Fruit fly (Drosophila melanogaster) whole organism, prepupa: Measurements from ENCODE around the gene Arpc5.

ENCODE experiments used
- Blimp-1 ChIP-seq: fragments of 200-800 bp; sonication (Bioruptor generic); optimal IDR thresholded peaks from 3 replicates; lab custom pipeline; 2017; ENCODE audit warnings: missing biosample characterization, missing genetic modification characterization, mild to moderate bottlenecking, moderate library complexity, missing genetic modification reagents
- CG10669 ChIP-seq: fragments of 200-800 bp; sonication (Bioruptor generic); optimal IDR thresholded peaks from 3 replicates; lab custom pipeline; 2018; ENCODE audit warnings: missing biosample characterization, mild to moderate bottlenecking, missing genetic modification characterization, moderate library complexity
- CG11294 ChIP-seq: fragments of 200-800 bp; sonication (Bioruptor generic); IDR thresholded peaks from 2 replicates; pipeline ENCODE4 v1.3.6; 2022; ENCODE audit warnings: missing biosample characterization, missing genetic modification characterization
- CG11902 ChIP-seq: fragments of 200-800 bp; sonication (Bioruptor generic); optimal IDR thresholded peaks from 3 replicates; lab custom pipeline; 2016; ENCODE audit warnings: missing biosample characterization, missing genetic modification characterization
- CG15336 ChIP-seq: fragments of 200-800 bp; sonication (Bioruptor generic); IDR thresholded peaks from 2 replicates; pipeline ENCODE4 v1.3.6; 2022; ENCODE audit warnings: missing biosample characterization, missing genetic modification characterization
- CG1621 ChIP-seq: fragments of 200-800 bp; sonication (Bioruptor generic); optimal IDR thresholded peaks from 3 replicates; lab custom pipeline; 2018; ENCODE audit warnings: missing biosample characterization, mild to moderate bottlenecking, missing genetic modification characterization
- CG16779 ChIP-seq: fragments of 200-800 bp; sonication (Bioruptor generic); optimal IDR thresholded peaks from 3 replicates; lab custom pipeline; 2017; ENCODE audit warnings: missing biosample characterization, mild to moderate bottlenecking, missing genetic modification characterization
- CG3032 ChIP-seq: fragments of 200-800 bp; optimal IDR thresholded peaks from 2 replicates; lab custom pipeline; 2019; ENCODE audit warnings: missing biosample characterization, mild to moderate bottlenecking, missing genetic modification characterization, moderate library complexity
- CG31627 ChIP-seq: fragments of 200-800 bp; sonication (Bioruptor generic); optimal IDR thresholded peaks from 3 replicates; lab custom pipeline; 2016; ENCODE audit warnings: missing biosample characterization, missing genetic modification characterization
- CG34406 ChIP-seq: fragments of 200-800 bp; sonication (Bioruptor generic); optimal IDR thresholded peaks from 3 replicates; lab custom pipeline; 2016; ENCODE audit warnings: missing biosample characterization, missing genetic modification characterization
- CG3919 ChIP-seq: fragments of 200-800 bp; sonication (Bioruptor generic); optimal IDR thresholded peaks from 3 replicates; lab custom pipeline; 2016; ENCODE audit warnings: missing biosample characterization, missing genetic modification characterization
- CG4318 ChIP-seq: fragments of 200-800 bp; sonication (Bioruptor generic); optimal IDR thresholded peaks from 3 replicates; lab custom pipeline; 2017; ENCODE audit warnings: missing biosample characterization, mild to moderate bottlenecking, missing genetic modification characterization
- CG6163 ChIP-seq: fragments of 200-800 bp; sonication (Bioruptor generic); IDR thresholded peaks from 3 replicates; pipeline ENCODE4 v1.3.6; 2022; ENCODE audit warnings: missing biosample characterization, missing genetic modification characterization
- CG6276 ChIP-seq: fragments of 200-800 bp; sonication (Bioruptor generic); optimal IDR thresholded peaks from 2 replicates; lab custom pipeline; 2017; ENCODE audit warnings: missing biosample characterization, mild to moderate bottlenecking, missing genetic modification characterization
- CG6792 ChIP-seq: fragments of 200-800 bp; sonication (Bioruptor generic); optimal IDR thresholded peaks from 3 replicates; lab custom pipeline; 2016; ENCODE audit warnings: missing biosample characterization, missing genetic modification characterization
- CG6808 ChIP-seq: fragments of 200-800 bp; sonication (Bioruptor generic); optimal IDR thresholded peaks from 3 replicates; lab custom pipeline; 2017; ENCODE audit warnings: missing biosample characterization, missing genetic modification characterization, mild to moderate bottlenecking, moderate library complexity, missing genetic modification reagents
- CG7368 ChIP-seq: fragments of 200-800 bp; sonication (Bioruptor generic); optimal IDR thresholded peaks from 3 replicates; lab custom pipeline; 2016; ENCODE audit warnings: missing biosample characterization, missing genetic modification characterization
- CG8119 ChIP-seq: fragments of 200-800 bp; sonication (Bioruptor generic); IDR thresholded peaks from 3 replicates; pipeline ENCODE4 v1.3.6; 2022; ENCODE audit warnings: missing biosample characterization, missing genetic modification characterization
- CG8319 ChIP-seq: fragments of 200-800 bp; sonication (Bioruptor generic); optimal IDR thresholded peaks from 3 replicates; lab custom pipeline; 2016; ENCODE audit warnings: missing biosample characterization, missing genetic modification characterization
- CG8632 ChIP-seq: fragments of 200-800 bp; sonication (Bioruptor generic); optimal IDR thresholded peaks from 3 replicates; lab custom pipeline; 2016; ENCODE audit warnings: missing biosample characterization, missing genetic modification characterization
- CG9139 ChIP-seq: fragments of 200-800 bp; sonication (Bioruptor generic); optimal IDR thresholded peaks from 3 replicates; lab custom pipeline; 2017; ENCODE audit warnings: missing biosample characterization, mild to moderate bottlenecking, missing genetic modification characterization
- Eip75B ChIP-seq: fragments of 200-800 bp; sonication (Bioruptor generic); optimal IDR thresholded peaks from 3 replicates; lab custom pipeline; 2016; ENCODE audit warnings: missing biosample characterization, missing genetic modification characterization
- Eip78C ChIP-seq: fragments of 200-800 bp; sonication (Bioruptor generic); peaks from one replicate; lab custom pipeline; 2016; ENCODE audit warnings: missing biosample characterization, missing genetic modification characterization
- Eip93F ChIP-seq: fragments of 200-800 bp; sonication (Bioruptor generic); optimal IDR thresholded peaks from 2 replicates; lab custom pipeline; 2016; ENCODE audit warnings: missing biosample characterization, mild to moderate bottlenecking, missing genetic modification characterization
- Ets21C ChIP-seq: fragments of 200-800 bp; sonication (Bioruptor generic); optimal IDR thresholded peaks from 3 replicates; lab custom pipeline; 2016; ENCODE audit warnings: missing biosample characterization, missing genetic modification characterization
- Ets96B ChIP-seq: fragments of 200-800 bp; optimal IDR thresholded peaks from 2 replicates; lab custom pipeline; 2019; ENCODE audit warnings: missing biosample characterization, mild to moderate bottlenecking, missing genetic modification characterization, moderate library complexity
- Gug ChIP-seq: fragments of 200-800 bp; sonication (Bioruptor generic); IDR thresholded peaks from 2 replicates; pipeline ENCODE4 v1.3.6; 2022; ENCODE audit warnings: missing biosample characterization, missing genetic modification characterization
- Hr38 ChIP-seq: sonication (Bioruptor generic); optimal IDR thresholded peaks from 2 replicates; lab custom pipeline; 2016; ENCODE audit warnings: missing biosample characterization, missing genetic modification characterization
- Hr39 ChIP-seq: fragments of 200-800 bp; sonication (Bioruptor generic); optimal IDR thresholded peaks from 2 replicates; lab custom pipeline; 2016; ENCODE audit warnings: missing biosample characterization, missing genetic modification characterization
- Lpt ChIP-seq: fragments of 200-800 bp; sonication (Bioruptor generic); optimal IDR thresholded peaks from 3 replicates; lab custom pipeline; 2016; ENCODE audit warnings: missing biosample characterization, missing genetic modification characterization
- Met ChIP-seq: fragments of 200-800 bp; sonication (Bioruptor generic); optimal IDR thresholded peaks from 3 replicates; lab custom pipeline; 2016; ENCODE audit warnings: missing biosample characterization, missing genetic modification characterization
- OdsH ChIP-seq: fragments of 200-800 bp; sonication (Bioruptor generic); optimal IDR thresholded peaks from 3 replicates; lab custom pipeline; 2016; ENCODE audit warnings: missing biosample characterization, missing genetic modification characterization
- Smox ChIP-seq: fragments of 200-800 bp; sonication (Bioruptor generic); optimal IDR thresholded peaks from 3 replicates; lab custom pipeline; 2016; ENCODE audit warnings: missing biosample characterization, missing genetic modification characterization
- Sox102F ChIP-seq: fragments of 200-800 bp; sonication (Bioruptor generic); optimal IDR thresholded peaks from 2 replicates; lab custom pipeline; 2016; ENCODE audit warnings: missing biosample characterization, mild to moderate bottlenecking, missing genetic modification characterization
- Sox14 ChIP-seq: fragments of 200-800 bp; sonication (Bioruptor generic); optimal IDR thresholded peaks from 3 replicates; lab custom pipeline; 2016; ENCODE audit warnings: missing biosample characterization, missing genetic modification characterization
- Sox15 ChIP-seq: fragments of 200-800 bp; sonication (Bioruptor generic); optimal IDR thresholded peaks from 3 replicates; lab custom pipeline; 2016; ENCODE audit warnings: missing biosample characterization, missing genetic modification characterization
- achi ChIP-seq: fragments of 200-800 bp; sonication (Bioruptor generic); optimal IDR thresholded peaks from 3 replicates; lab custom pipeline; 2016; ENCODE audit warnings: missing biosample characterization, missing genetic modification characterization
- acj6 ChIP-seq: fragments of 200-800 bp; sonication (Bioruptor generic); optimal IDR thresholded peaks from 3 replicates; lab custom pipeline; 2016; ENCODE audit warnings: missing biosample characterization, missing genetic modification characterization
- cyc ChIP-seq: fragments of 200-800 bp; sonication (Bioruptor generic); optimal IDR thresholded peaks from 3 replicates; lab custom pipeline; 2016; ENCODE audit warnings: missing biosample characterization, missing genetic modification characterization
- dac ChIP-seq: fragments of 200-800 bp; sonication (Bioruptor generic); optimal IDR thresholded peaks from 2 replicates; lab custom pipeline; 2017; ENCODE audit warnings: missing biosample characterization, mild to moderate bottlenecking, missing genetic modification characterization
- eg ChIP-seq: fragments of 200-800 bp; sonication (Bioruptor generic); IDR thresholded peaks from 3 replicates; pipeline ENCODE4 v1.3.6; 2022; ENCODE audit warnings: missing biosample characterization, missing genetic modification characterization
- esn ChIP-seq: fragments of 200-800 bp; sonication (Bioruptor generic); optimal IDR thresholded peaks from 2 replicates; lab custom pipeline; 2016; ENCODE audit warnings: missing biosample characterization, mild to moderate bottlenecking, missing genetic modification characterization, moderate library complexity
- fd59A ChIP-seq: fragments of 200-800 bp; sonication (Bioruptor generic); optimal IDR thresholded peaks from 2 replicates; lab custom pipeline; 2017; ENCODE audit warnings: missing biosample characterization, mild to moderate bottlenecking, missing genetic modification characterization, missing genetic modification reagents
- fkh ChIP-seq: fragments of 200-800 bp; sonication (Bioruptor generic); optimal IDR thresholded peaks from 3 replicates; lab custom pipeline; 2017; ENCODE audit warnings: missing biosample characterization, mild to moderate bottlenecking, missing genetic modification characterization, moderate library complexity
- lz ChIP-seq: fragments of 200-800 bp; sonication (Bioruptor generic); optimal IDR thresholded peaks from 3 replicates; lab custom pipeline; 2016; ENCODE audit warnings: missing biosample characterization, missing genetic modification characterization
- pdm3 ChIP-seq: fragments of 200-800 bp; sonication (Bioruptor generic); optimal IDR thresholded peaks from 3 replicates; lab custom pipeline; 2016; ENCODE audit warnings: missing biosample characterization, missing genetic modification characterization
- salr ChIP-seq, 2 experiments: fragments of 200-800 bp; sonication (Bioruptor generic); optimal IDR thresholded peaks; 3 replicates each; lab custom pipeline; 2016 to 2018; ENCODE audit warnings: missing biosample characterization in 2 of 2, missing genetic modification characterization in 2 of 2, mild to moderate bottlenecking in 1 of 2
- spab ChIP-seq: fragments of 200-800 bp; sonication (Bioruptor generic); optimal IDR thresholded peaks from 2 replicates; lab custom pipeline; 2017; ENCODE audit warnings: missing biosample characterization, mild to moderate bottlenecking, missing genetic modification characterization, missing genetic modification reagents
- ss ChIP-seq, 2 experiments: fragments of 200-800 bp; sonication (Bioruptor generic); optimal IDR thresholded peaks; 2 replicates in 1 of 2; 3 replicates in 1 of 2; lab custom pipeline; 2017 to 2018; ENCODE audit warnings: mild to moderate bottlenecking in 2 of 2, missing biosample characterization in 2 of 2, missing genetic modification characterization in 2 of 2, moderate library complexity in 1 of 2
- svp ChIP-seq: fragments of 200-800 bp; sonication (Bioruptor generic); peaks from one replicate; lab custom pipeline; 2016; ENCODE audit warnings: missing biosample characterization, missing genetic modification characterization
- topi ChIP-seq: fragments of 200-800 bp; sonication (Bioruptor generic); optimal IDR thresholded peaks from 3 replicates; lab custom pipeline; 2016; ENCODE audit warnings: missing biosample characterization, missing genetic modification characterization
- vri ChIP-seq: fragments of 200-800 bp; sonication (Bioruptor generic); optimal IDR thresholded peaks from 3 replicates; lab custom pipeline; 2016; ENCODE audit warnings: missing biosample characterization, mild to moderate bottlenecking, missing genetic modification characterization

Gene Arpc5

dm6 chr2L:2584461-2585056 lies 4.5 kb downstream of the Arpc5 start:
- no peak for TF ChIP-seq Smox
- no peak for TF ChIP-seq esn (GFP tag; lab: Kevin White, UChicago)
- peak; percentile 40 for TF ChIP-seq spab (GFP tag; lab: Kevin White, UChicago)
- TF ChIP-seq Blimp-1 (GFP tag; lab: Kevin White, UChicago): no peak
- TF ChIP-seq CG6276 (GFP tag; lab: Kevin White, UChicago): no peak
- TF ChIP-seq CG4318 (GFP tag; lab: Kevin White, UChicago): no peak
- TF ChIP-seq Hr39 (GFP tag; lab: Kevin White, UChicago): peak; percentile 23
- TF ChIP-seq acj6: peak; percentile 17
- no peak for TF ChIP-seq Sox15 (GFP tag; lab: Kevin White, UChicago)
- peak; percentile 47; the same call in 2 of the 3 replicates for TF ChIP-seq eg (GFP tag; lab: Robert Waterston, UW)
- no peak for TF ChIP-seq Sox102F (GFP tag; lab: Kevin White, UChicago)
- TF ChIP-seq Eip78C: peak; percentile 85
- TF ChIP-seq CG11902 (GFP tag; lab: Kevin White, UChicago): no peak
- TF ChIP-seq CG9139: no peak
- no peak for TF ChIP-seq pdm3 (GFP tag; lab: Kevin White, UChicago)
- TF ChIP-seq Eip93F: no peak
- TF ChIP-seq dac (GFP tag; lab: Kevin White, UChicago): no peak
- peak; percentile 7 for TF ChIP-seq CG34406
- no peak for TF ChIP-seq fd59A (GFP tag; lab: Kevin White, UChicago)
- TF ChIP-seq Eip75B (GFP tag; lab: Kevin White, UChicago): no peak
- TF ChIP-seq Sox14 (GFP tag; lab: Kevin White, UChicago): peak; percentile 20
- TF ChIP-seq Lpt (GFP tag; lab: Kevin White, UChicago): no peak
- TF ChIP-seq cyc (GFP tag; lab: Kevin White, UChicago): peak; percentile 24
- TF ChIP-seq CG3919 (GFP tag; lab: Kevin White, UChicago): no peak
- no peak for TF ChIP-seq fkh (GFP tag; lab: Kevin White, UChicago)
- TF ChIP-seq CG8632 (GFP tag; lab: Kevin White, UChicago): no peak
- TF ChIP-seq ss (GFP tag; optimal IDR thresholded peaks at IDR 0.05; lab: Kevin White, UChicago): no peak
- TF ChIP-seq CG1621 (tag; lab: Kevin White, UChicago): peak; percentile 8
- TF ChIP-seq CG15336 (GFP tag; lab: Robert Waterston, UW): peak; percentile 57
- TF ChIP-seq Hr38: no peak
- no peak for TF ChIP-seq CG3032
- TF ChIP-seq Gug: no peak
- TF ChIP-seq lz (GFP tag; lab: Kevin White, UChicago): peak; percentile 26
- peak; percentile 30 for TF ChIP-seq topi
- TF ChIP-seq CG16779 (tag; lab: Kevin White, UChicago): no peak
- TF ChIP-seq svp (GFP tag; lab: Kevin White, UChicago): peak; percentile 88
- TF ChIP-seq CG10669: no peak
- peak; percentile 19 for TF ChIP-seq Ets96B
- TF ChIP-seq CG6808 (GFP tag; lab: Kevin White, UChicago): peak; percentile 59
- no peak for TF ChIP-seq CG31627 (GFP tag; lab: Kevin White, UChicago)
- TF ChIP-seq salr (GFP tag; optimal IDR thresholded peaks at IDR 0.05; lab: Kevin White, UChicago): no peak
- peak; percentile 45; the same call in 2 of the 3 replicates for TF ChIP-seq CG6163
- no peak for TF ChIP-seq OdsH
- peak; percentile 6 for TF ChIP-seq achi (GFP tag; lab: Kevin White, UChicago)
- TF ChIP-seq CG11294 (GFP tag; lab: Robert Waterston, UW): no peak
- no peak for TF ChIP-seq CG8319 (GFP tag; lab: Kevin White, UChicago)
- no peak for TF ChIP-seq Ets21C
- TF ChIP-seq Met (GFP tag; lab: Kevin White, UChicago): no peak
- TF ChIP-seq vri (GFP tag; lab: Kevin White, UChicago): no peak
- no peak; the same call in 2 of the 3 replicates for TF ChIP-seq CG8119 (GFP tag; lab: Robert Waterston, UW)
- no peak for TF ChIP-seq CG7368 (GFP tag; lab: Kevin White, UChicago)
- TF ChIP-seq CG6792 (GFP tag; lab: Kevin White, UChicago): peak; percentile 8
